In genomic region chr3R:13815022-13815440, dm6 we compare ENCODE assay signal across 1 fruit fly cellular context.
TF ChIP-seq lines count a peak whose summit lies in the region.

No protein-coding gene starts in this region.

TF ChIP-seq in whole organism, embryonic, 481 proteins besides CTCF, POLR2A, EP300 and RAD21 (continued from another document):
- TF ChIP-seq nerfin-2 (GFP tag; IDR thresholded peaks at IDR 0.05; lab: Robert Waterston, UW; ENCODE audit: partially characterized antibody), result no peak
- no peak for TF ChIP-seq eve (GFP tag; optimal IDR thresholded peaks at IDR 0.05; lab: Kevin White, UChicago)
- TF ChIP-seq exex (tag; optimal IDR thresholded peaks at IDR 0.05; lab: Kevin White, UChicago), result no peak
- TF ChIP-seq HLHmδ (GFP tag; optimal IDR thresholded peaks at IDR 0.05; lab: Kevin White, UChicago), result peak; percentile 21
- no peak for TF ChIP-seq lab (GFP tag; optimal IDR thresholded peaks at IDR 0.05; lab: Kevin White, UChicago)
- no peak for TF ChIP-seq HmgD (GFP tag; optimal IDR thresholded peaks at IDR 0.05; lab: Kevin White, UChicago)
- TF ChIP-seq hkb (optimal IDR thresholded peaks at IDR 0.05; lab: Kevin White, UChicago), result no peak
- TF ChIP-seq hkb (GFP tag; IDR thresholded peaks at IDR 0.05; lab: Robert Waterston, UW), result no peak
- no peak for TF ChIP-seq H2.0 (GFP tag; IDR thresholded peaks at IDR 0.05; lab: Robert Waterston, UW)
- TF ChIP-seq CG17328 (GFP tag; IDR thresholded peaks at IDR 0.05; lab: Robert Waterston, UW), result 0 out of 2 replicates have a peak, but pooled peaks have one; percentile 20
- no peak for TF ChIP-seq CG10147 (GFP tag; optimal IDR thresholded peaks at IDR 0.05; lab: Kevin White, UChicago)
- TF ChIP-seq CG43689 (GFP tag; IDR thresholded peaks at IDR 0.05; lab: Robert Waterston, UW), result no peak
- TF ChIP-seq CG16813 (GFP tag; IDR thresholded peaks at IDR 0.05; lab: Robert Waterston, UW; ENCODE audit: partially characterized antibody), result no peak
- TF ChIP-seq gro (GFP tag; optimal IDR thresholded peaks at IDR 0.05; lab: Kevin White, UChicago), result peak; percentile 11
- no peak for TF ChIP-seq CG4617 (GFP tag; optimal IDR thresholded peaks at IDR 0.05; lab: Kevin White, UChicago; ENCODE audit: borderline replicate concordance)
- TF ChIP-seq al (GFP tag; IDR thresholded peaks at IDR 0.05; lab: Robert Waterston, UW), result no peak
- TF ChIP-seq D19B (GFP tag; optimal IDR thresholded peaks at IDR 0.05; lab: Kevin White, UChicago), result no peak
- TF ChIP-seq row (GFP tag; IDR thresholded peaks at IDR 0.05; lab: Robert Waterston, UW), result no peak
- no peak for TF ChIP-seq E2f1 (GFP tag; IDR thresholded peaks at IDR 0.05; lab: Robert Waterston, UW)
- TF ChIP-seq wor (GFP tag; IDR thresholded peaks at IDR 0.05; lab: Robert Waterston, UW), result no peak
- no peak for TF ChIP-seq abd-A (tag; optimal IDR thresholded peaks at IDR 0.05; lab: Kevin White, UChicago)
- TF ChIP-seq CG16779 (GFP tag; IDR thresholded peaks at IDR 0.05; lab: Robert Waterston, UW), result no peak
- no peak for TF ChIP-seq fd64A (GFP tag; optimal IDR thresholded peaks at IDR 0.05; lab: Kevin White, UChicago)
- TF ChIP-seq CG14014 (GFP tag; IDR thresholded peaks at IDR 0.05; lab: Robert Waterston, UW), result no peak
- TF ChIP-seq CG18599 (GFP tag; optimal IDR thresholded peaks at IDR 0.05; lab: Kevin White, UChicago), result no peak
- TF ChIP-seq CG3163 (GFP tag; optimal IDR thresholded peaks at IDR 0.05; lab: Kevin White, UChicago), result peak; percentile 90
- no peak for TF ChIP-seq Aef1 (GFP tag; IDR thresholded peaks at IDR 0.05; lab: Robert Waterston, UW)
- TF ChIP-seq Trl (optimal IDR thresholded peaks at IDR 0.05; lab: Kevin White, UChicago), result peak; percentile 91 to 94
- TF ChIP-seq Trl (GFP tag; optimal IDR thresholded peaks at IDR 0.05; lab: Kevin White, UChicago), result no peak
- no peak for TF ChIP-seq CG11560 (tag; IDR thresholded peaks at IDR 0.05; lab: Robert Waterston, UW)
- TF ChIP-seq bigmax (GFP tag; optimal IDR thresholded peaks at IDR 0.05; lab: Kevin White, UChicago), result no peak
- no peak for TF ChIP-seq CG4854 (GFP tag; optimal IDR thresholded peaks at IDR 0.05; lab: Kevin White, UChicago)
- TF ChIP-seq CG12744 (GFP tag; optimal IDR thresholded peaks at IDR 0.05; lab: Kevin White, UChicago), result no peak
- no peak for TF ChIP-seq HLH54F (GFP tag; optimal IDR thresholded peaks at IDR 0.05; lab: Kevin White, UChicago)
- TF ChIP-seq CG11504 (tag; optimal IDR thresholded peaks at IDR 0.05; lab: Kevin White, UChicago), result no peak
- no peak for TF ChIP-seq bcd (GFP tag; optimal IDR thresholded peaks at IDR 0.05; lab: Kevin White, UChicago)
- TF ChIP-seq Gug (GFP tag; IDR thresholded peaks at IDR 0.05; lab: Robert Waterston, UW), result no peak
- no peak for TF ChIP-seq CG9437 (GFP tag; optimal IDR thresholded peaks at IDR 0.05; lab: Kevin White, UChicago)
- TF ChIP-seq CG34224 (GFP tag; IDR thresholded peaks at IDR 0.05; lab: Robert Waterston, UW; ENCODE audit: partially characterized antibody), result peak; percentile 40; the same call in 2 of the 3 replicates
- no peak for TF ChIP-seq otp (GFP tag; IDR thresholded peaks at IDR 0.05; lab: Robert Waterston, UW)
- TF ChIP-seq ftz-f1 (GFP tag; optimal IDR thresholded peaks at IDR 0.05; lab: Kevin White, UChicago), result peak; percentile 57
- no peak for TF ChIP-seq psq (GFP tag; optimal IDR thresholded peaks at IDR 0.05; lab: Kevin White, UChicago)
- no peak for TF ChIP-seq D19A (tag; optimal IDR thresholded peaks at IDR 0.05; lab: Kevin White, UChicago)
- no peak for TF ChIP-seq CG18476 (GFP tag; optimal IDR thresholded peaks at IDR 0.05; lab: Kevin White, UChicago)
- TF ChIP-seq cas (GFP tag; IDR thresholded peaks at IDR 0.05; lab: Robert Waterston, UW), result no peak
- TF ChIP-seq insv (GFP tag; optimal IDR thresholded peaks at IDR 0.05; lab: Kevin White, UChicago), result no peak
- no peak for TF ChIP-seq pros (GFP tag; optimal IDR thresholded peaks at IDR 0.05; lab: Kevin White, UChicago)
- TF ChIP-seq CG14965 (GFP tag; optimal IDR thresholded peaks at IDR 0.05; lab: Kevin White, UChicago; ENCODE audit: borderline replicate concordance), result no peak
- TF ChIP-seq CG2116 (GFP tag; optimal IDR thresholded peaks at IDR 0.05; lab: Kevin White, UChicago), result no peak
- no peak for TF ChIP-seq CG9817 (tag; optimal IDR thresholded peaks at IDR 0.05; lab: Kevin White, UChicago)
- no peak for TF ChIP-seq pan (optimal IDR thresholded peaks at IDR 0.05; lab: Kevin White, UChicago)
- no peak for TF ChIP-seq pan (GFP tag; optimal IDR thresholded peaks at IDR 0.05 in 1 of 2, IDR thresholded peaks at IDR 0.05 in 1 of 2)
- no peak for TF ChIP-seq CG14441 (GFP tag; IDR thresholded peaks at IDR 0.05; lab: Robert Waterston, UW)
- peak; percentile 56; the same call in 2 of the 3 replicates for TF ChIP-seq zen2 (GFP tag; IDR thresholded peaks at IDR 0.05; lab: Robert Waterston, UW; ENCODE audit: partially characterized antibody)
- peak in 1 of 2 experiments; percentile 56 for TF ChIP-seq Pdp1 (GFP tag; optimal IDR thresholded peaks at IDR 0.05; lab: Kevin White, UChicago)
- peak; percentile 48; the same call in 1 of the 4 replicates for TF ChIP-seq Dll (GFP tag; IDR thresholded peaks at IDR 0.05; lab: Robert Waterston, UW; ENCODE audit: partially characterized antibody)
- TF ChIP-seq CG4424 (GFP tag; optimal IDR thresholded peaks at IDR 0.05; lab: Kevin White, UChicago), result no peak
- no peak for TF ChIP-seq Fer2 (tag; optimal IDR thresholded peaks at IDR 0.05; lab: Kevin White, UChicago)
- TF ChIP-seq Eip74EF (GFP tag; optimal IDR thresholded peaks at IDR 0.05; lab: Kevin White, UChicago), result peak in 1 of 2 experiments; percentile 33
- TF ChIP-seq fu2 (GFP tag; optimal IDR thresholded peaks at IDR 0.05; lab: Kevin White, UChicago), result no peak
- no peak for TF ChIP-seq Max (GFP tag; optimal IDR thresholded peaks at IDR 0.05; lab: Kevin White, UChicago)
- TF ChIP-seq slp2 (GFP tag; optimal IDR thresholded peaks at IDR 0.05; lab: Kevin White, UChicago), result no peak
- TF ChIP-seq Hr78 (GFP tag; optimal IDR thresholded peaks at IDR 0.05; lab: Kevin White, UChicago), result peak in 1 of 2 experiments; percentile 82
- TF ChIP-seq gce (GFP tag; IDR thresholded peaks at IDR 0.05; lab: Robert Waterston, UW), result peak; percentile 25; the same call in 1 of the 3 replicates
- TF ChIP-seq Taf1 (GFP tag; IDR thresholded peaks at IDR 0.05; lab: Robert Waterston, UW), result no peak
- no peak for TF ChIP-seq CG3847 (GFP tag; IDR thresholded peaks at IDR 0.05; lab: Robert Waterston, UW)
- peak; percentile 76 for TF ChIP-seq yki (optimal IDR thresholded peaks at IDR 0.05; lab: Kevin White, UChicago)
- TF ChIP-seq CG3726 (GFP tag; IDR thresholded peaks at IDR 0.05; lab: Robert Waterston, UW), result no peak
- no peak for TF ChIP-seq Med (GFP tag; lab: Kevin White, UChicago)
- TF ChIP-seq dati (GFP tag; IDR thresholded peaks at IDR 0.05; lab: Robert Waterston, UW), result no peak
- TF ChIP-seq Dip2 (GFP tag; IDR thresholded peaks at IDR 0.05; lab: Robert Waterston, UW), result no peak
- TF ChIP-seq NK7.1 (GFP tag; optimal IDR thresholded peaks at IDR 0.05; lab: Kevin White, UChicago), result no peak
- no peak for TF ChIP-seq CG32772 (GFP tag; IDR thresholded peaks at IDR 0.05; lab: Robert Waterston, UW)
- TF ChIP-seq CG6654 (GFP tag; optimal IDR thresholded peaks at IDR 0.05; lab: Kevin White, UChicago), result no peak
- TF ChIP-seq Mad (GFP tag; optimal IDR thresholded peaks at IDR 0.05; lab: Kevin White, UChicago), result no peak
- no peak for TF ChIP-seq CG1792 (GFP tag; optimal IDR thresholded peaks at IDR 0.05; lab: Kevin White, UChicago)
